Fruit fly (Drosophila melanogaster) whole organism: Measurements from ENCODE around the gene Ets21C.

Experiments
- CG8478 ChIP-seq: fragments of >200 bp; optimal IDR thresholded peaks from 2 replicates; lab custom pipeline; 2018; ENCODE audit warnings: inconsistent platforms
- Dll ChIP-seq: fragments of >200 bp; optimal IDR thresholded peaks from 2 replicates; lab custom pipeline; 2017
- EcR ChIP-seq, 2 experiments: fragments of >200 bp; optimal IDR thresholded peaks; 2 replicates each; lab custom pipeline; 2017; ENCODE audit warnings: missing biosample characterization in 2 of 2, missing genetic modification characterization in 2 of 2, missing genetic modification reagents in 2 of 2
- pan ChIP-seq: fragments of >200 bp; optimal IDR thresholded peaks from 2 replicates; lab custom pipeline; 2017
- psq ChIP-seq: fragments of >200 bp; optimal IDR thresholded peaks from 2 replicates; lab custom pipeline; 2017
- usp ChIP-seq: fragments of >200 bp; optimal IDR thresholded peaks from 2 replicates; lab custom pipeline; 2017; ENCODE audit warnings: missing biosample characterization, missing genetic modification characterization, mixed read lengths

DNA sequence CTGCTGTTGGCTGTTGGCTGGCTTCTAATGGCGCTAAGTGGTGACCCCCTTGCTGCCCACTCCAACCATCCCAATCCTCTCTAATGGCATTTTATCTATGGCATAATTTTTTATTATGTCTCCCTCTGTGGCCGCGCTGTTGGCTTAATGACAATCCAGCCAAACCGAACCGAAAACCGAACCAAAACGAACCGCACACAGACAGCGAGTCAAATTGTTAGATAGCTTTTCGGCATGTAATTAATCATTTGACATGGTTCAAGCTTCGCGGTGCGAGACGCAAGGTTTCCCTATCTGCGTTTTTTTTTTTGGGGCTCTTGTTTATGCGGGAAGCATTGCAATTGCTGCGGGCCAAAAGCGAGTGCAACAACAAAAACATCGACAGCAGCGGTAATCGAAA is 25.0 kb downstream of the Ets21C start:
- TF ChIP-seq usp (GFP tag; lab: Kevin White, UChicago) (no peak), pan (lab: Kevin White, UChicago) (no peak), EcR (GFP tag; optimal IDR thresholded peaks at IDR 0.05; lab: Kevin White, UChicago) (no peak), CG8478 (no peak), psq (lab: Kevin White, UChicago) (no peak), Dll (lab: Kevin White, UChicago) (no peak)
